Worm (Caenorhabditis elegans) whole organism, L1 larva: ENCODE measurements around the gene mlp-1.

Experiments used
- C16A3.4 ChIP-seq: fragments of 150-350 bp; optimal IDR thresholded peaks from 2 replicates; lab custom pipeline; 2014; ENCODE audit warnings: missing biosample characterization, missing genetic modification characterization
- aha-1 ChIP-seq: fragments of 150-350 bp; optimal IDR thresholded peaks from 2 replicates; lab custom pipeline; 2014; ENCODE audit warnings: missing biosample characterization, missing genetic modification characterization
- alr-1 ChIP-seq: fragments of 200-800 bp; sonication (Bioruptor generic); optimal IDR thresholded peaks from 2 replicates; lab custom pipeline; 2018; ENCODE audit warnings: borderline replicate concordance, mild to moderate bottlenecking, missing genetic modification characterization, missing compliant biosample characterization
- ama-1 ChIP-seq: fragments of 150-350 bp; optimal IDR thresholded peaks from 2 replicates; lab custom pipeline; 2014
- blmp-1 ChIP-seq: fragments of 150-350 bp; optimal IDR thresholded peaks from 2 replicates; lab custom pipeline; 2014; ENCODE audit warnings: missing biosample characterization, missing genetic modification characterization
- ceh-63 ChIP-seq: fragments of 200-800 bp; sonication (Bioruptor generic); optimal IDR thresholded peaks from 2 replicates; lab custom pipeline; 2018; ENCODE audit warnings: mild to moderate bottlenecking, missing genetic modification characterization, missing compliant biosample characterization
- ceh-82 ChIP-seq, 3 experiments: fragments of 150-350 bp in 1 of 3; sonication (generic microtip) in 2 of 3; optimal IDR thresholded peaks; 2 replicates each; lab custom pipeline; 2014 to 2017; ENCODE audit warnings: missing biosample characterization in 3 of 3, missing genetic modification characterization in 3 of 3
- ceh-90 ChIP-seq: sonication (generic microtip); optimal IDR thresholded peaks from 2 replicates; lab custom pipeline; 2016; ENCODE audit warnings: missing genetic modification characterization, missing compliant biosample characterization
- ces-1 ChIP-seq: fragments of 150-350 bp; optimal IDR thresholded peaks from 2 replicates; lab custom pipeline; 2014; ENCODE audit warnings: missing biosample characterization, missing genetic modification reagents, missing genetic modification characterization
- dpl-1 ChIP-seq, 3 experiments: fragments of 150-350 bp in 2 of 3; sonication (generic microtip) in 1 of 3; optimal IDR thresholded peaks; 2 replicates each; lab custom pipeline; 2014 to 2017; ENCODE audit warnings: missing biosample characterization in 3 of 3, missing genetic modification characterization in 3 of 3, missing genetic modification reagents in 3 of 3
- efl-1 ChIP-seq, 4 experiments: fragments of 150-350 bp; optimal IDR thresholded peaks in 3 of 4; peaks in 1 of 4; 1 replicate in 1 of 4; 2 replicates in 3 of 4; lab custom pipeline; 2014; ENCODE audit warnings: missing biosample characterization in 2 of 4, missing genetic modification characterization in 2 of 4, missing genetic modification reagents in 2 of 4
- egl-13 ChIP-seq: sonication (generic microtip); optimal IDR thresholded peaks from 2 replicates; lab custom pipeline; 2016; ENCODE audit warnings: missing genotype, missing genetic modification reagents, missing genetic modification characterization, missing compliant biosample characterization
- egl-27 ChIP-seq, 2 experiments: fragments of 150-350 bp in 1 of 2; sonication (generic microtip); optimal IDR thresholded peaks; 3 replicates each; lab custom pipeline; 2017 to 2018; ENCODE audit warnings: missing biosample characterization in 2 of 2, missing genetic modification characterization in 2 of 2, missing genetic modification reagents in 2 of 2
- elt-3 ChIP-seq, 6 experiments: fragments of 150-350 bp in 1 of 6; sonication (generic microtip); optimal IDR thresholded peaks; 2 replicates each; lab custom pipeline; 2017 to 2018; ENCODE audit warnings: missing biosample characterization in 6 of 6, missing genetic modification characterization in 6 of 6, inconsistent platforms in 1 of 6
- grh-1 ChIP-seq: fragments of 200-800 bp; sonication (Bioruptor generic); IDR thresholded peaks from 2 replicates; pipeline ENCODE4 v1.3.6; 2022; ENCODE audit warnings: missing genetic modification reagents, missing genetic modification characterization, missing compliant biosample characterization
- hlh-4 ChIP-seq: sonication (generic microtip); optimal IDR thresholded peaks from 2 replicates; lab custom pipeline; 2016; ENCODE audit warnings: mild to moderate bottlenecking, missing genetic modification characterization, missing compliant biosample characterization
- hpl-2 ChIP-seq: fragments of 150-350 bp; optimal IDR thresholded peaks from 2 replicates; lab custom pipeline; 2014; ENCODE audit warnings: missing biosample characterization, missing genetic modification reagents, missing genetic modification characterization
- isw-1 ChIP-seq: fragments of 200-800 bp; sonication (Bioruptor generic); IDR thresholded peaks from 2 replicates; pipeline ENCODE4 v1.3.6; 2022; ENCODE audit warnings: missing genetic modification characterization, missing compliant biosample characterization
- lin-13 ChIP-seq: fragments of 150-350 bp; optimal IDR thresholded peaks from 2 replicates; lab custom pipeline; 2014; ENCODE audit warnings: missing biosample characterization, missing genetic modification reagents, missing genetic modification characterization
- lin-14 ChIP-seq: fragments of 200-800 bp; sonication (Bioruptor generic); optimal IDR thresholded peaks from 2 replicates; lab custom pipeline; 2018; ENCODE audit warnings: mild to moderate bottlenecking, missing genetic modification characterization, moderate library complexity, missing compliant biosample characterization
- lin-15B ChIP-seq: fragments of 150-350 bp; sonication (generic microtip); optimal IDR thresholded peaks from 3 replicates; lab custom pipeline; 2014; ENCODE audit warnings: missing biosample characterization, missing genetic modification characterization
- lin-35 ChIP-seq, 2 experiments: fragments of 150-350 bp; optimal IDR thresholded peaks; 2 replicates each; lab custom pipeline; 2014; ENCODE audit warnings: missing biosample characterization in 2 of 2, missing genetic modification characterization in 2 of 2, missing genetic modification reagents in 2 of 2
- mab-9 ChIP-seq: fragments of 200-800 bp; sonication (Bioruptor generic); IDR thresholded peaks from 2 replicates; pipeline ENCODE4 v1.3.6; 2022; ENCODE audit warnings: missing genetic modification reagents, missing genetic modification characterization, missing compliant biosample characterization
- mdl-1 ChIP-seq, 2 experiments: fragments of 150-350 bp; optimal IDR thresholded peaks; 2 replicates each; lab custom pipeline; 2014 to 2017; ENCODE audit warnings: missing biosample characterization in 2 of 2, missing genetic modification characterization in 2 of 2, inconsistent platforms in 1 of 2
- mef-2 ChIP-seq: fragments of 150-350 bp; optimal IDR thresholded peaks from 2 replicates; lab custom pipeline; 2014; ENCODE audit warnings: missing biosample characterization, missing genetic modification characterization
- mep-1 ChIP-seq: fragments of 150-350 bp; optimal IDR thresholded peaks from 2 replicates; lab custom pipeline; 2014; ENCODE audit warnings: missing biosample characterization, missing genetic modification characterization
- nhr-12 ChIP-seq: sonication (generic microtip); optimal IDR thresholded peaks from 2 replicates; lab custom pipeline; 2017; ENCODE audit warnings: missing biosample characterization, missing genetic modification characterization
- nhr-20 ChIP-seq: sonication (generic microtip); optimal IDR thresholded peaks from 2 replicates; lab custom pipeline; 2016; ENCODE audit warnings: mild to moderate bottlenecking, missing genetic modification characterization, missing compliant biosample characterization
- nhr-237 ChIP-seq: fragments of 150-350 bp; optimal IDR thresholded peaks from 2 replicates; lab custom pipeline; 2014; ENCODE audit warnings: missing biosample characterization, missing genetic modification characterization
- nhr-28 ChIP-seq: fragments of 150-350 bp; optimal IDR thresholded peaks from 2 replicates; lab custom pipeline; 2014; ENCODE audit warnings: missing biosample characterization, missing genetic modification characterization
- nhr-76 ChIP-seq: sonication (generic microtip); optimal IDR thresholded peaks from 2 replicates; lab custom pipeline; 2017; ENCODE audit warnings: missing biosample characterization, missing genetic modification characterization
- nhr-85 ChIP-seq: sonication (generic microtip); peaks from one replicate; lab custom pipeline; 2016; ENCODE audit warnings: missing genetic modification characterization, inconsistent platforms, missing compliant biosample characterization
- pax-3 ChIP-seq: fragments of 200-800 bp; sonication (Bioruptor generic); optimal IDR thresholded peaks from 2 replicates; lab custom pipeline; 2018; ENCODE audit warnings: mild to moderate bottlenecking, missing genetic modification characterization, moderate library complexity, missing compliant biosample characterization
- pqm-1 ChIP-seq: sonication (generic microtip); optimal IDR thresholded peaks from 3 replicates; lab custom pipeline; 2017; ENCODE audit warnings: missing biosample characterization, missing genetic modification characterization
- rnt-1 ChIP-seq: sonication (generic microtip); optimal IDR thresholded peaks from 2 replicates; lab custom pipeline; 2016; ENCODE audit warnings: mild to moderate bottlenecking, missing genetic modification characterization, moderate library complexity, missing compliant biosample characterization
- skn-1 ChIP-seq: fragments of 150-350 bp; optimal IDR thresholded peaks from 2 replicates; lab custom pipeline; 2014; ENCODE audit warnings: missing biosample characterization, missing genetic modification characterization
- snpc-4 ChIP-seq: fragments of 150-350 bp; optimal IDR thresholded peaks from 2 replicates; lab custom pipeline; 2014; ENCODE audit warnings: missing biosample characterization, missing genetic modification characterization
- snu-23 ChIP-seq: sonication (generic microtip); optimal IDR thresholded peaks from 2 replicates; lab custom pipeline; 2016; ENCODE audit warnings: missing genetic modification characterization, missing compliant biosample characterization
- sox-4 ChIP-seq: sonication (generic microtip); optimal IDR thresholded peaks from 2 replicates; lab custom pipeline; 2016; ENCODE audit warnings: missing genetic modification characterization, missing compliant biosample characterization
- sptf-1 ChIP-seq: fragments of 150-350 bp; optimal IDR thresholded peaks from 2 replicates; lab custom pipeline; 2014; ENCODE audit warnings: missing biosample characterization, missing genetic modification characterization
- sup-37 ChIP-seq: fragments of 200-800 bp; sonication (Bioruptor generic); optimal IDR thresholded peaks from 2 replicates; lab custom pipeline; 2018; ENCODE audit warnings: mild to moderate bottlenecking, missing genetic modification characterization, missing compliant biosample characterization
- unc-130 ChIP-seq: fragments of 150-350 bp; optimal IDR thresholded peaks from 2 replicates; lab custom pipeline; 2017; ENCODE audit warnings: missing biosample characterization, missing genetic modification characterization, inconsistent platforms
- unc-30 ChIP-seq: sonication (generic microtip); optimal IDR thresholded peaks from 2 replicates; lab custom pipeline; 2017; ENCODE audit warnings: missing biosample characterization, missing genetic modification characterization
- unc-62 ChIP-seq: fragments of 150-350 bp; optimal IDR thresholded peaks from 2 replicates; lab custom pipeline; 2014; ENCODE audit warnings: missing biosample characterization, missing genetic modification reagents, missing genetic modification characterization
- unc-98 ChIP-seq: fragments of 200-800 bp; sonication (Bioruptor generic); IDR thresholded peaks from 2 replicates; pipeline ENCODE4 v1.3.6; 2022; ENCODE audit warnings: missing genetic modification characterization, missing compliant biosample characterization
- vab-15 ChIP-seq: sonication (generic microtip); optimal IDR thresholded peaks from 2 replicates; lab custom pipeline; 2017; ENCODE audit warnings: missing genotype, mild to moderate bottlenecking, missing genetic modification characterization, missing compliant biosample characterization
- zag-1 ChIP-seq: fragments of 150-350 bp; optimal IDR thresholded peaks from 2 replicates; lab custom pipeline; 2014; ENCODE audit warnings: missing biosample characterization, missing genetic modification characterization
- zip-4 ChIP-seq: fragments of 200-800 bp; sonication (Bioruptor generic); optimal IDR thresholded peaks from 2 replicates; lab custom pipeline; 2018; ENCODE audit warnings: mild to moderate bottlenecking, missing genetic modification characterization, moderate library complexity, missing compliant biosample characterization
- ztf-11 ChIP-seq, 2 experiments: sonication (generic microtip); optimal IDR thresholded peaks; 2 replicates each; lab custom pipeline; 2016 to 2017; ENCODE audit warnings: missing genetic modification characterization in 2 of 2, missing biosample characterization in 1 of 2, missing compliant biosample characterization in 1 of 2
- ztf-4 ChIP-seq: fragments of 150-350 bp; optimal IDR thresholded peaks from 2 replicates; lab custom pipeline; 2014; ENCODE audit warnings: missing biosample characterization, missing genetic modification characterization

Gene mlp-1

DNA sequence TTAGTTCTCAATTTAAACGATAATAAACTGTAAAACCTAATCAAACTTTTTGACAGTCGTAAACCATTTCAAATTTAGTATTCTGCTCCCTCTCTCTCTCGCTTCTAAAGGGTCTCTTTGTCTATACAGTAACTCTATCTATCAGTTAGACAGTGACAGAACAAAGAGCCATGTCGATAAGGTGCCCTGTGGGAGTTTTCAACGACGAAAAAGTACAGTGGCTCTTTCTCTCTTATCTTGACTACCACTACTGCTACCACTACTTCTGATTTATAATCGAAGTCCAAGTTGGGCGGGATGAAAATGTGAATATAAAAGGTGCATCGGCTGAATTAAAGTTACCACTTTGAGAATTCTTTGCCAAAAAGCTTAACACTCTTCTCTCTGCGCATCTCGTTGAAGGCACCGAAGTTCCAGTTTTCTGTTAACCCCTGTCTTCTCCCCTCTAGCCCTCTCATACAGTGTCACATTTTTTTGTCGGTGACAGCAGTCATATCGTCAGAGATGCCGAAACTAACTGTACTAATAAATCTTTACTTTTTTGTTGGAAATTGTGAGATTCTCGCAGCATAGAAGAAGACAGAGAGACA is 24.0 kb downstream of the mlp-1 start:
- TF ChIP-seq dpl-1 (GFP tag; optimal IDR thresholded peaks at IDR 0.05; lab: Kevin White, UChicago), result no peak
- no peak for TF ChIP-seq egl-27 (tag; optimal IDR thresholded peaks at IDR 0.05; lab: Kevin White, UChicago)
- TF ChIP-seq C16A3.4, result no peak
- TF ChIP-seq efl-1 (optimal IDR thresholded peaks at IDR 0.05; lab: Kevin White, UChicago), result no peak
- peak in 1 of 2 experiments; percentile 68 for TF ChIP-seq efl-1 (GFP tag; optimal IDR thresholded peaks at IDR 0.05 in 1 of 2; lab: Kevin White, UChicago)
- TF ChIP-seq egl-13 (tag; lab: Kevin White, UChicago), result no peak
- TF ChIP-seq mef-2 (tag; lab: Kevin White, UChicago), result no peak
- TF ChIP-seq lin-35 (GFP tag; optimal IDR thresholded peaks at IDR 0.05; lab: Kevin White, UChicago), result peak in 1 of 2 experiments; percentile 48
- TF ChIP-seq rnt-1 (tag; lab: Kevin White, UChicago), result peak; percentile 1

DNA sequence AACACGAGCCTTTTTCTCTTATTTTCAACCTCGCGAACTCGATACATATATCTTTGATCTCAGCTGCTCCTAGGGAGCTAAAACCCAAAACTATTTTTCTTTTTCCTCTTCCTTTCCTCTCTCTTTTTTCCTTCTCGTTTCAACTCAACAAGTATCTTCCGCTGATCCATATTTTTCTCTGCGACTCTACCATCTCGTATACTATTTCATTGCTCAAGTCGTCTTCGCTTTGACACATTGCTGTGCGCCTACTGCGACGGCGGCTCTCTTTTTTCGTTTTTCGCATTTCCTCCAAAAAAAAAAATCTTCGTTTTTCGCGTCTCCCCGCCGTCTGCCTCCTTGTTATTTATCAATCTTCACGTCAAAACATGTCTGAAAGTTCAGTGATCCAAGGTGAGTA is 25.0 kb downstream of the mlp-1 start:
- peak in 2 of 3 experiments; percentile 12 to 50 for TF ChIP-seq ceh-82 (tag; optimal IDR thresholded peaks at IDR 0.05; lab: Kevin White, UChicago)
- no peak for TF ChIP-seq lin-35 (GFP tag; optimal IDR thresholded peaks at IDR 0.05; lab: Kevin White, UChicago)
- peak in 1 of 2 experiments; percentile 14 for TF ChIP-seq mdl-1 (tag; optimal IDR thresholded peaks at IDR 0.05; lab: Kevin White, UChicago)
- TF ChIP-seq hlh-4 (tag; lab: Kevin White, UChicago), result no peak
- no peak for TF ChIP-seq zip-4 (GFP tag; lab: Kevin White, UChicago)
- TF ChIP-seq skn-1, result no peak
- no peak for TF ChIP-seq ztf-11 (tag; optimal IDR thresholded peaks at IDR 0.05; lab: Kevin White, UChicago)
- no peak for TF ChIP-seq grh-1 (GFP tag; lab: Robert Waterston, UW)
- TF ChIP-seq unc-62 (GFP tag; lab: Kevin White, UChicago), result no peak
- no peak for TF ChIP-seq sup-37 (GFP tag; lab: Kevin White, UChicago)
- TF ChIP-seq efl-1 (optimal IDR thresholded peaks at IDR 0.05; lab: Kevin White, UChicago), result peak; percentile 21 to 33
- TF ChIP-seq efl-1 (GFP tag; optimal IDR thresholded peaks at IDR 0.05 in 1 of 2; lab: Kevin White, UChicago), result peak in 1 of 2 experiments; percentile 86
- no peak for TF ChIP-seq mef-2 (tag; lab: Kevin White, UChicago)
- peak; percentile 17 for TF ChIP-seq snu-23 (GFP tag; lab: Kevin White, UChicago)
- no peak for TF ChIP-seq C16A3.4
- no peak for TF ChIP-seq nhr-12
- peak; percentile 87 for TF ChIP-seq lin-14
- TF ChIP-seq nhr-28 (tag; lab: Kevin White, UChicago), result no peak
- no peak for TF ChIP-seq nhr-76 (tag; lab: Kevin White, UChicago)
- TF ChIP-seq mep-1 (tag; lab: Kevin White, UChicago), result no peak
- no peak for TF ChIP-seq lin-15B (tag; lab: Kevin White, UChicago)
- no peak for TF ChIP-seq nhr-20 (tag; lab: Kevin White, UChicago)
- no peak for TF ChIP-seq ztf-4 (tag; lab: Kevin White, UChicago)
- no peak for TF ChIP-seq ama-1
- TF ChIP-seq unc-30 (tag; lab: Kevin White, UChicago), result no peak
- TF ChIP-seq lin-13, result no peak
- no peak for TF ChIP-seq ces-1 (GFP tag; lab: Kevin White, UChicago)
- TF ChIP-seq pax-3 (tag; lab: Kevin White, UChicago), result no peak
- TF ChIP-seq unc-98 (GFP tag; lab: Robert Waterston, UW), result no peak
- no peak for TF ChIP-seq mab-9
- no peak for TF ChIP-seq nhr-85
- no peak for TF ChIP-seq vab-15
- TF ChIP-seq blmp-1 (tag; lab: Kevin White, UChicago), result no peak
- no peak for TF ChIP-seq aha-1 (tag; lab: Kevin White, UChicago)
- no peak for TF ChIP-seq ceh-63 (GFP tag; lab: Kevin White, UChicago)
- no peak for TF ChIP-seq hpl-2 (GFP tag; lab: Kevin White, UChicago)
- TF ChIP-seq elt-3 (tag; optimal IDR thresholded peaks at IDR 0.05; lab: Kevin White, UChicago), result no peak
- TF ChIP-seq egl-27 (tag; optimal IDR thresholded peaks at IDR 0.05; lab: Kevin White, UChicago), result no peak
- no peak for TF ChIP-seq pqm-1 (tag; lab: Kevin White, UChicago)
- no peak for TF ChIP-seq nhr-237
- TF ChIP-seq alr-1 (tag; lab: Kevin White, UChicago), result no peak
- TF ChIP-seq isw-1 (GFP tag; lab: Robert Waterston, UW), result no peak
- no peak for TF ChIP-seq snpc-4 (tag; lab: Kevin White, UChicago)
- no peak for TF ChIP-seq ceh-90
- no peak for TF ChIP-seq sptf-1 (tag; lab: Kevin White, UChicago)
- no peak for TF ChIP-seq zag-1 (tag; lab: Kevin White, UChicago)
- TF ChIP-seq unc-130 (tag; lab: Kevin White, UChicago), result no peak
- no peak for TF ChIP-seq sox-4 (tag; lab: Kevin White, UChicago)
